Fruit fly (Drosophila melanogaster) whole organism, embryonic: ENCODE measurements around the gene CG10486.

ENCODE experiments used
- BEAF-32 ChIP-seq: fragments of 200-800 bp; sonication (Bioruptor generic); optimal IDR thresholded peaks from 3 replicates; lab custom pipeline; 2017; ENCODE audit warnings: missing biosample characterization, missing genetic modification characterization, mild to moderate bottlenecking, moderate library complexity, missing genetic modification reagents
- Bdp1 ChIP-seq: fragments of 200-800 bp; sonication (Bioruptor generic); optimal IDR thresholded peaks from 3 replicates; lab custom pipeline; 2016; ENCODE audit warnings: missing biosample characterization, missing genetic modification characterization
- Blimp-1 ChIP-seq: fragments of 200-800 bp; sonication (Bioruptor generic); optimal IDR thresholded peaks from 3 replicates; lab custom pipeline; 2018; ENCODE audit warnings: missing biosample characterization, missing genetic modification characterization, mild to moderate bottlenecking, moderate library complexity, missing genetic modification reagents
- CG1024 ChIP-seq: fragments of 200-800 bp; sonication (Bioruptor generic); IDR thresholded peaks from 2 replicates; pipeline ENCODE4 v1.3.6; 2022; ENCODE audit warnings: missing biosample characterization, missing genetic modification characterization
- CG10267 ChIP-seq: fragments of 200-800 bp; sonication (Bioruptor generic); optimal IDR thresholded peaks from 2 replicates; lab custom pipeline; 2018; ENCODE audit warnings: missing biosample characterization, mild to moderate bottlenecking, missing genetic modification characterization, moderate library complexity
- CG1233 ChIP-seq: fragments of 200-800 bp; sonication (Bioruptor generic); optimal IDR thresholded peaks from 4 replicates; lab custom pipeline; 2018; ENCODE audit warnings: missing biosample characterization, mild to moderate bottlenecking, missing genetic modification characterization
- CG14710 ChIP-seq: fragments of 200-800 bp; sonication (Bioruptor generic); optimal IDR thresholded peaks from 3 replicates; lab custom pipeline; 2019; ENCODE audit warnings: missing biosample characterization, mild to moderate bottlenecking, missing genetic modification characterization, moderate library complexity
- CG14965 ChIP-seq: fragments of 200-800 bp; sonication (Bioruptor generic); optimal IDR thresholded peaks from 2 replicates; lab custom pipeline; 2016; ENCODE audit warnings: missing biosample characterization, missing genetic modification characterization, borderline replicate concordance
- CG2889 ChIP-seq: fragments of 200-800 bp; sonication (Bioruptor generic); IDR thresholded peaks from 3 replicates; pipeline ENCODE4 v1.3.6; 2022; ENCODE audit warnings: missing biosample characterization, missing genetic modification characterization
- CG3065 ChIP-seq: fragments of 200-800 bp; sonication (Bioruptor generic); optimal IDR thresholded peaks from 2 replicates; lab custom pipeline; 2016; ENCODE audit warnings: missing biosample characterization, missing genetic modification characterization
- CG31224 ChIP-seq: fragments of 200-800 bp; sonication (Bioruptor generic); IDR thresholded peaks from 2 replicates; pipeline ENCODE4 v1.3.6; 2022; ENCODE audit warnings: missing biosample characterization, missing genetic modification characterization
- CG3163 ChIP-seq: fragments of 200-800 bp; sonication (Bioruptor generic); optimal IDR thresholded peaks from 3 replicates; lab custom pipeline; 2016; ENCODE audit warnings: missing biosample characterization, missing genetic modification characterization
- CG4424 ChIP-seq: fragments of 200-800 bp; sonication (Bioruptor generic); optimal IDR thresholded peaks from 3 replicates; lab custom pipeline; 2016; ENCODE audit warnings: missing biosample characterization, missing genetic modification characterization
- CG4820 ChIP-seq: fragments of 200-800 bp; sonication (Bioruptor generic); optimal IDR thresholded peaks from 3 replicates; lab custom pipeline; 2016; ENCODE audit warnings: missing biosample characterization, missing genetic modification characterization
- CG6175 ChIP-seq: fragments of 200-800 bp; sonication (Bioruptor generic); IDR thresholded peaks from 3 replicates; pipeline ENCODE4 v1.3.6; 2022; ENCODE audit warnings: missing biosample characterization, missing genetic modification characterization
- CG6791 ChIP-seq: fragments of 200-800 bp; sonication (Bioruptor generic); IDR thresholded peaks from 3 replicates; pipeline ENCODE4 v1.3.6; 2022; ENCODE audit warnings: missing biosample characterization, missing genetic modification characterization; ENCODE audit not compliant: partially characterized antibody
- CG9609 ChIP-seq: fragments of 200-800 bp; sonication (Bioruptor generic); optimal IDR thresholded peaks from 3 replicates; lab custom pipeline; 2016; ENCODE audit warnings: missing biosample characterization, missing genetic modification characterization
- CG9932 ChIP-seq: fragments of 200-800 bp; sonication (Bioruptor generic); IDR thresholded peaks from 2 replicates; pipeline ENCODE4 v1.3.6; 2022; ENCODE audit warnings: missing biosample characterization, missing genetic modification characterization
- Dll ChIP-seq: fragments of 200-800 bp; sonication (Bioruptor generic); IDR thresholded peaks from 4 replicates; pipeline ENCODE4 v1.3.6; 2022; ENCODE audit warnings: missing biosample characterization, missing genetic modification characterization; ENCODE audit not compliant: partially characterized antibody
- HLHmδ ChIP-seq: fragments of 200-800 bp; sonication (Bioruptor generic); optimal IDR thresholded peaks from 2 replicates; lab custom pipeline; 2018; ENCODE audit warnings: missing biosample characterization, mild to moderate bottlenecking, missing genetic modification characterization, moderate library complexity
- HmgZ ChIP-seq: fragments of 200-800 bp; sonication (Bioruptor generic); optimal IDR thresholded peaks from 2 replicates; lab custom pipeline; 2018; ENCODE audit warnings: missing biosample characterization, mild to moderate bottlenecking, missing genetic modification characterization
- Hmx ChIP-seq: fragments of 200-800 bp; sonication (Bioruptor generic); optimal IDR thresholded peaks from 2 replicates; lab custom pipeline; 2016; ENCODE audit warnings: missing biosample characterization, missing genetic modification characterization
- Hr78 ChIP-seq, 2 experiments: fragments of 200-800 bp in 1 of 2; fragments of >200 bp in 1 of 2; sonication (Bioruptor generic) in 1 of 2; optimal IDR thresholded peaks; 2 replicates each; lab custom pipeline; 2017 to 2019; ENCODE audit warnings: missing biosample characterization in 2 of 2, missing genetic modification characterization in 2 of 2, mild to moderate bottlenecking in 1 of 2, moderate library complexity in 1 of 2
- Jarid2 ChIP-seq: fragments of 200-800 bp; sonication (Bioruptor generic); optimal IDR thresholded peaks from 3 replicates; lab custom pipeline; 2017; ENCODE audit warnings: mild to moderate bottlenecking, missing biosample characterization, missing genetic modification reagents, missing genetic modification characterization
- MTF-1 ChIP-seq: fragments of 200-800 bp; sonication (Bioruptor generic); optimal IDR thresholded peaks from 2 replicates; lab custom pipeline; 2018; ENCODE audit warnings: missing biosample characterization, mild to moderate bottlenecking, missing genetic modification characterization, borderline replicate concordance
- Med ChIP-seq: fragments of 200-800 bp; sonication (Bioruptor generic); peaks from one replicate; lab custom pipeline; 2016; ENCODE audit warnings: missing biosample characterization, missing genetic modification characterization, mild to moderate bottlenecking, inconsistent platforms, moderate library complexity
- Sox100B ChIP-seq: fragments of 200-800 bp; sonication (Bioruptor generic); optimal IDR thresholded peaks from 3 replicates; lab custom pipeline; 2018; ENCODE audit warnings: missing biosample characterization, mild to moderate bottlenecking, missing genetic modification characterization
- Spps ChIP-seq: fragments of 200-800 bp; sonication (Bioruptor generic); optimal IDR thresholded peaks from 2 replicates; lab custom pipeline; 2018; ENCODE audit warnings: missing biosample characterization, mild to moderate bottlenecking, missing genetic modification characterization
- ab ChIP-seq: fragments of 200-800 bp; sonication (Bioruptor generic); optimal IDR thresholded peaks from 2 replicates; lab custom pipeline; 2016; ENCODE audit warnings: missing biosample characterization, missing genetic modification characterization
- ac ChIP-seq: fragments of 200-800 bp; sonication (Bioruptor generic); optimal IDR thresholded peaks from 3 replicates; lab custom pipeline; 2017; ENCODE audit warnings: missing biosample characterization, mild to moderate bottlenecking, missing genetic modification characterization
- ara ChIP-seq: fragments of 200-800 bp; sonication (Bioruptor generic); IDR thresholded peaks from 2 replicates; pipeline ENCODE4 v1.3.6; 2022; ENCODE audit warnings: missing biosample characterization, missing genetic modification characterization
- br ChIP-seq: fragments of >200 bp; optimal IDR thresholded peaks from 2 replicates; lab custom pipeline; 2017
- chinmo ChIP-seq: fragments of 200-800 bp; sonication (Bioruptor generic); IDR thresholded peaks from 4 replicates; pipeline ENCODE4 v1.3.6; 2022; ENCODE audit warnings: missing biosample characterization, missing genetic modification characterization; ENCODE audit not compliant: partially characterized antibody
- danr ChIP-seq: fragments of 200-800 bp; sonication (Bioruptor generic); IDR thresholded peaks from 2 replicates; pipeline ENCODE4 v1.3.6; 2022; ENCODE audit warnings: missing biosample characterization, missing genetic modification characterization
- en ChIP-seq: fragments of 200-800 bp; sonication (Bioruptor generic); optimal IDR thresholded peaks from 2 replicates; lab custom pipeline; 2016; ENCODE audit warnings: missing biosample characterization, missing genetic modification characterization
- fd102C ChIP-seq: fragments of 200-800 bp; sonication (Bioruptor generic); optimal IDR thresholded peaks from 2 replicates; lab custom pipeline; 2018; ENCODE audit warnings: missing biosample characterization, mild to moderate bottlenecking, missing genetic modification characterization, moderate library complexity
- fd64A ChIP-seq: fragments of 200-800 bp; sonication (Bioruptor generic); optimal IDR thresholded peaks from 3 replicates; lab custom pipeline; 2018; ENCODE audit warnings: missing biosample characterization, mild to moderate bottlenecking, missing genetic modification characterization
- gsb-n ChIP-seq: fragments of 200-800 bp; sonication (Bioruptor generic); optimal IDR thresholded peaks from 3 replicates; lab custom pipeline; 2018; ENCODE audit warnings: missing biosample characterization, mild to moderate bottlenecking, missing genetic modification characterization
- ham ChIP-seq: fragments of 200-800 bp; sonication (Bioruptor generic); IDR thresholded peaks from 2 replicates; pipeline ENCODE4 v1.3.6; 2022; ENCODE audit warnings: missing biosample characterization, missing genetic modification characterization
- ind ChIP-seq: fragments of 200-800 bp; sonication (Bioruptor generic); optimal IDR thresholded peaks from 3 replicates; lab custom pipeline; 2016; ENCODE audit warnings: missing biosample characterization, missing genetic modification characterization
- ken ChIP-seq: fragments of 200-800 bp; sonication (Bioruptor generic); IDR thresholded peaks from 3 replicates; pipeline ENCODE4 v1.3.6; 2022; ENCODE audit warnings: missing biosample characterization, missing genetic modification characterization
- maf-S ChIP-seq: fragments of 200-800 bp; sonication (Bioruptor generic); optimal IDR thresholded peaks from 2 replicates; lab custom pipeline; 2016; ENCODE audit warnings: missing biosample characterization, missing genetic modification characterization
- mirr ChIP-seq: fragments of 200-800 bp; sonication (Bioruptor generic); optimal IDR thresholded peaks from 3 replicates; lab custom pipeline; 2018; ENCODE audit warnings: missing biosample characterization, mild to moderate bottlenecking, missing genetic modification characterization
- pzg ChIP-seq: fragments of 200-800 bp; sonication (Bioruptor generic); optimal IDR thresholded peaks from 3 replicates; lab custom pipeline; 2018; ENCODE audit warnings: missing biosample characterization, mild to moderate bottlenecking, missing genetic modification characterization, moderate library complexity
- slp2 ChIP-seq: fragments of 200-800 bp; sonication (Bioruptor generic); optimal IDR thresholded peaks from 2 replicates; lab custom pipeline; 2016; ENCODE audit warnings: missing biosample characterization, missing genetic modification characterization
- ssp ChIP-seq: fragments of 200-800 bp; sonication (Bioruptor generic); IDR thresholded peaks from 2 replicates; pipeline ENCODE4 v1.3.6; 2022; ENCODE audit warnings: missing biosample characterization, missing genetic modification characterization
- stc ChIP-seq: fragments of 200-800 bp; sonication (Bioruptor generic); IDR thresholded peaks from 2 replicates; pipeline ENCODE4 v1.3.6; 2022; ENCODE audit warnings: missing biosample characterization, missing genetic modification characterization
- tll ChIP-seq, 2 experiments: fragments of 200-800 bp in 1 of 2; fragments of >200 bp in 1 of 2; sonication (Bioruptor generic) in 1 of 2; optimal IDR thresholded peaks; 2 replicates each; lab custom pipeline; 2017 to 2019; ENCODE audit warnings: missing biosample characterization in 2 of 2, missing genetic modification characterization in 2 of 2, mild to moderate bottlenecking in 1 of 2, moderate library complexity in 1 of 2
- wdn ChIP-seq: fragments of 200-800 bp; sonication (Bioruptor generic); IDR thresholded peaks from 2 replicates; pipeline ENCODE4 v1.3.6; 2022; ENCODE audit warnings: missing biosample characterization, missing genetic modification characterization
- zf30C ChIP-seq: fragments of 200-800 bp; sonication (Bioruptor generic); optimal IDR thresholded peaks from 3 replicates; lab custom pipeline; 2018; ENCODE audit warnings: missing biosample characterization, mild to moderate bottlenecking, missing genetic modification characterization

The CG10486 gene

dm6 chr3L:5932363-5932914, 25.9 kb upstream of the CG10486 start, which contains the start of gene Rcc1 (continued):
- TF ChIP-seq CG31224, result no peak
- TF ChIP-seq tll (GFP tag; optimal IDR thresholded peaks at IDR 0.05; lab: Kevin White, UChicago), result peak in 1 of 2 experiments; percentile 77
- no peak for TF ChIP-seq CG1233 (GFP tag; lab: Kevin White, UChicago)
- no peak for TF ChIP-seq en (GFP tag; lab: Kevin White, UChicago)
- no peak for TF ChIP-seq CG14965 (GFP tag; lab: Kevin White, UChicago)
- TF ChIP-seq gsb-n (tag; lab: Kevin White, UChicago), result peak; percentile 2
- no peak for TF ChIP-seq Hmx (GFP tag; lab: Kevin White, UChicago)
- TF ChIP-seq br, result no peak
- 0 out of 4 replicates have a peak, but pooled peaks have one; percentile 69 for TF ChIP-seq chinmo (GFP tag; lab: Robert Waterston, UW)
- no peak for TF ChIP-seq MTF-1 (GFP tag; lab: Kevin White, UChicago)
- TF ChIP-seq maf-S (GFP tag; lab: Kevin White, UChicago), result no peak
- peak; percentile 8 for TF ChIP-seq CG4424 (GFP tag; lab: Kevin White, UChicago)
- peak; percentile 1 for TF ChIP-seq ind
- TF ChIP-seq ham, result no peak
- TF ChIP-seq ssp (GFP tag; lab: Robert Waterston, UW), result peak; percentile 63
- no peak for TF ChIP-seq wdn
- TF ChIP-seq CG9609 (GFP tag; lab: Kevin White, UChicago), result peak; percentile 8
- no peak for TF ChIP-seq ara (GFP tag; lab: Robert Waterston, UW)
- no peak for TF ChIP-seq stc
- TF ChIP-seq fd64A, result no peak
- no peak for TF ChIP-seq ab (GFP tag; lab: Kevin White, UChicago)
- TF ChIP-seq CG9932 (GFP tag; lab: Robert Waterston, UW), result peak; percentile 43; the same call in 1 of the 2 replicates
- TF ChIP-seq CG14710 (tag; lab: Kevin White, UChicago), result peak; percentile 86
- TF ChIP-seq mirr (GFP tag; lab: Kevin White, UChicago), result no peak
- no peak for TF ChIP-seq ken (GFP tag; lab: Robert Waterston, UW)
- no peak for TF ChIP-seq Spps (tag; lab: Kevin White, UChicago)
- TF ChIP-seq Sox100B (GFP tag; lab: Kevin White, UChicago), result no peak
- TF ChIP-seq CG10267 (tag; lab: Kevin White, UChicago), result peak; percentile 69
- TF ChIP-seq Bdp1 (GFP tag; lab: Kevin White, UChicago), result peak; percentile 10
- TF ChIP-seq ac (GFP tag; lab: Kevin White, UChicago), result peak; percentile 16
- 0 out of 3 replicates have a peak, but pooled peaks have one; percentile 46 for TF ChIP-seq CG6791
- TF ChIP-seq CG1024, result no peak
- peak; percentile 74 for TF ChIP-seq BEAF-32 (GFP tag; lab: Kevin White, UChicago)
- TF ChIP-seq slp2 (GFP tag; lab: Kevin White, UChicago), result no peak
- no peak for TF ChIP-seq HLHmδ (GFP tag; lab: Kevin White, UChicago)
- TF ChIP-seq CG3065, result no peak
- peak; percentile 90 for TF ChIP-seq pzg (GFP tag; lab: Kevin White, UChicago)
- TF ChIP-seq Jarid2 (GFP tag; lab: Kevin White, UChicago), result no peak
- no peak for TF ChIP-seq CG6175 (GFP tag; lab: Robert Waterston, UW)
- TF ChIP-seq Hr78 (GFP tag; optimal IDR thresholded peaks at IDR 0.05; lab: Kevin White, UChicago), result peak in 1 of 2 experiments; percentile 45
- TF ChIP-seq CG3163 (GFP tag; lab: Kevin White, UChicago), result peak; percentile 30
- TF ChIP-seq HmgZ (tag; lab: Kevin White, UChicago), result peak; percentile 72
- TF ChIP-seq CG4820 (GFP tag; lab: Kevin White, UChicago), result no peak
- TF ChIP-seq zf30C (GFP tag; lab: Kevin White, UChicago), result no peak
- no peak for TF ChIP-seq fd102C (GFP tag; lab: Kevin White, UChicago)
- TF ChIP-seq danr, result no peak
- TF ChIP-seq Dll (GFP tag; lab: Robert Waterston, UW), result peak; percentile 75
- TF ChIP-seq Med, result no peak
- TF ChIP-seq Blimp-1, result no peak
- no peak for TF ChIP-seq CG2889 (GFP tag; lab: Robert Waterston, UW)
